Fruit fly (Drosophila melanogaster) whole organism, embryonic: ENCODE data around the gene stumps.

Source experiments
- ATbp ChIP-seq: fragments of 200-800 bp; sonication (Bioruptor generic); optimal IDR thresholded peaks from 2 replicates; lab custom pipeline; 2017; ENCODE audit warnings: missing biosample characterization, mild to moderate bottlenecking, missing genetic modification characterization, missing genetic modification reagents
- Aef1 ChIP-seq: fragments of 200-800 bp; sonication (Bioruptor generic); IDR thresholded peaks from 3 replicates; pipeline ENCODE4 v1.3.6; 2022; ENCODE audit warnings: missing biosample characterization, missing genetic modification characterization
- Atf-2 ChIP-seq: fragments of 200-800 bp; sonication (Bioruptor generic); optimal IDR thresholded peaks from 2 replicates; lab custom pipeline; 2016; ENCODE audit warnings: missing biosample characterization, missing genetic modification characterization
- CG10565 ChIP-seq: fragments of 200-800 bp; sonication (Bioruptor generic); optimal IDR thresholded peaks from 3 replicates; lab custom pipeline; 2016; ENCODE audit warnings: missing biosample characterization, mild to moderate bottlenecking, missing genetic modification characterization
- CG11696 ChIP-seq: fragments of 200-800 bp; sonication (Bioruptor generic); IDR thresholded peaks from 2 replicates; pipeline ENCODE4 v1.3.6; 2022; ENCODE audit warnings: missing biosample characterization, missing genetic modification characterization
- CG12071 ChIP-seq: fragments of 200-800 bp; sonication (Bioruptor generic); optimal IDR thresholded peaks from 3 replicates; lab custom pipeline; 2018; ENCODE audit warnings: missing biosample characterization, mild to moderate bottlenecking, missing genetic modification characterization
- CG1233 ChIP-seq: fragments of 200-800 bp; sonication (Bioruptor generic); optimal IDR thresholded peaks from 4 replicates; lab custom pipeline; 2018; ENCODE audit warnings: missing biosample characterization, mild to moderate bottlenecking, missing genetic modification characterization
- CG12391 ChIP-seq: fragments of 200-800 bp; sonication (Bioruptor generic); optimal IDR thresholded peaks from 3 replicates; lab custom pipeline; 2018; ENCODE audit warnings: missing biosample characterization, mild to moderate bottlenecking, missing genetic modification characterization, moderate library complexity
- CG14014 ChIP-seq: fragments of 200-800 bp; sonication (Bioruptor generic); IDR thresholded peaks from 2 replicates; pipeline ENCODE4 v1.3.6; 2022; ENCODE audit warnings: missing biosample characterization, missing genetic modification characterization
- CG15696 ChIP-seq: fragments of 200-800 bp; sonication (Bioruptor generic); optimal IDR thresholded peaks from 2 replicates; lab custom pipeline; 2019; ENCODE audit warnings: missing biosample characterization, mild to moderate bottlenecking, missing genetic modification characterization, moderate library complexity
- CG16863 ChIP-seq: fragments of 200-800 bp; sonication (Bioruptor generic); optimal IDR thresholded peaks from 3 replicates; lab custom pipeline; 2016; ENCODE audit warnings: missing biosample characterization, missing genetic modification characterization
- CG17328 ChIP-seq: fragments of 200-800 bp; sonication (Bioruptor generic); IDR thresholded peaks from 2 replicates; pipeline ENCODE4 v1.3.6; 2022; ENCODE audit warnings: missing biosample characterization, missing genetic modification characterization
- CG18262 ChIP-seq: fragments of 200-800 bp; optimal IDR thresholded peaks from 3 replicates; lab custom pipeline; 2019; ENCODE audit warnings: missing biosample characterization, mild to moderate bottlenecking, missing genetic modification characterization, moderate library complexity
- CG33557 ChIP-seq: fragments of 200-800 bp; sonication (Bioruptor generic); optimal IDR thresholded peaks from 2 replicates; lab custom pipeline; 2019; ENCODE audit warnings: missing biosample characterization, mild to moderate bottlenecking, missing genetic modification characterization, moderate library complexity
- CG3838 ChIP-seq: fragments of 200-800 bp; sonication (Bioruptor generic); optimal IDR thresholded peaks from 3 replicates; lab custom pipeline; 2016; ENCODE audit warnings: missing biosample characterization, missing genetic modification characterization
- CG4328 ChIP-seq: fragments of 200-800 bp; sonication (Bioruptor generic); optimal IDR thresholded peaks from 3 replicates; lab custom pipeline; 2017; ENCODE audit warnings: missing biosample characterization, missing genetic modification reagents, missing genetic modification characterization
- CG7357 ChIP-seq: fragments of 200-800 bp; sonication (Bioruptor generic); IDR thresholded peaks from 3 replicates; pipeline ENCODE4 v1.3.6; 2022; ENCODE audit warnings: missing biosample characterization, missing genetic modification characterization
- CG7839 ChIP-seq: fragments of 200-800 bp; sonication (Bioruptor generic); optimal IDR thresholded peaks from 3 replicates; lab custom pipeline; 2018; ENCODE audit warnings: missing biosample characterization, mild to moderate bottlenecking, missing genetic modification characterization, moderate library complexity
- CG8944 ChIP-seq: fragments of 200-800 bp; sonication (Bioruptor generic); optimal IDR thresholded peaks from 3 replicates; lab custom pipeline; 2016; ENCODE audit warnings: missing biosample characterization, missing genetic modification characterization
- CG9727 ChIP-seq: fragments of 200-800 bp; sonication (Bioruptor generic); optimal IDR thresholded peaks from 3 replicates; lab custom pipeline; 2017; ENCODE audit warnings: missing biosample characterization, mild to moderate bottlenecking, missing genetic modification characterization
- CG9797 ChIP-seq: fragments of 200-800 bp; sonication (Bioruptor generic); optimal IDR thresholded peaks from 3 replicates; lab custom pipeline; 2018; ENCODE audit warnings: missing biosample characterization, mild to moderate bottlenecking, missing genetic modification characterization
- CG9876 ChIP-seq: fragments of 200-800 bp; sonication (Bioruptor generic); optimal IDR thresholded peaks from 2 replicates; lab custom pipeline; 2016; ENCODE audit warnings: missing biosample characterization, missing genetic modification characterization
- CoRest ChIP-seq: fragments of 200-800 bp; sonication (Bioruptor generic); optimal IDR thresholded peaks from 3 replicates; lab custom pipeline; 2018; ENCODE audit warnings: missing biosample characterization, mild to moderate bottlenecking, missing genetic modification characterization, moderate library complexity
- Dip3 ChIP-seq: fragments of 200-800 bp; sonication (Bioruptor generic); optimal IDR thresholded peaks from 3 replicates; lab custom pipeline; 2016; ENCODE audit warnings: missing biosample characterization, missing genetic modification characterization
- HLH3B ChIP-seq: fragments of 200-800 bp; sonication (Bioruptor generic); IDR thresholded peaks from 2 replicates; pipeline ENCODE4 v1.3.6; 2022; ENCODE audit warnings: missing biosample characterization, missing genetic modification characterization
- HmgD ChIP-seq: fragments of 200-800 bp; sonication (Bioruptor generic); optimal IDR thresholded peaks from 3 replicates; lab custom pipeline; 2016; ENCODE audit warnings: missing biosample characterization, missing genetic modification characterization
- Hr51 ChIP-seq, 2 experiments: fragments of 200-800 bp; sonication (Bioruptor generic); optimal IDR thresholded peaks; 2 replicates in 1 of 2; 3 replicates in 1 of 2; lab custom pipeline; 2016 to 2018; ENCODE audit warnings: missing biosample characterization in 2 of 2, missing genetic modification characterization in 2 of 2, mild to moderate bottlenecking in 1 of 2, moderate library complexity in 1 of 2
- MTF-1 ChIP-seq: fragments of 200-800 bp; sonication (Bioruptor generic); optimal IDR thresholded peaks from 2 replicates; lab custom pipeline; 2018; ENCODE audit warnings: missing biosample characterization, mild to moderate bottlenecking, missing genetic modification characterization, borderline replicate concordance
- Oli ChIP-seq: fragments of 200-800 bp; sonication (Bioruptor generic); optimal IDR thresholded peaks from 2 replicates; lab custom pipeline; 2018; ENCODE audit warnings: missing biosample characterization, mild to moderate bottlenecking, missing genetic modification characterization, moderate library complexity
- PHDP ChIP-seq: fragments of 200-800 bp; sonication (Bioruptor generic); optimal IDR thresholded peaks from 3 replicates; lab custom pipeline; 2018; ENCODE audit warnings: missing biosample characterization, mild to moderate bottlenecking, missing genetic modification characterization, moderate library complexity
- Ptx1 ChIP-seq: fragments of 200-800 bp; sonication (Bioruptor generic); IDR thresholded peaks from 2 replicates; pipeline ENCODE4 v1.3.6; 2022; ENCODE audit warnings: missing biosample characterization, missing genetic modification characterization
- Sin3A ChIP-seq: fragments of >200 bp; optimal IDR thresholded peaks from 2 replicates; lab custom pipeline; 2018
- Sox100B ChIP-seq: fragments of 200-800 bp; sonication (Bioruptor generic); optimal IDR thresholded peaks from 3 replicates; lab custom pipeline; 2018; ENCODE audit warnings: missing biosample characterization, mild to moderate bottlenecking, missing genetic modification characterization
- Usf ChIP-seq: fragments of 200-800 bp; sonication (Bioruptor generic); optimal IDR thresholded peaks from 2 replicates; lab custom pipeline; 2017; ENCODE audit warnings: missing genotype, missing biosample characterization, missing genetic modification characterization
- al ChIP-seq: fragments of 200-800 bp; sonication (Bioruptor generic); IDR thresholded peaks from 2 replicates; pipeline ENCODE4 v1.3.6; 2022; ENCODE audit warnings: missing biosample characterization, missing genetic modification characterization
- chif ChIP-seq, 2 experiments: fragments of 200-800 bp; sonication (Bioruptor generic); optimal IDR thresholded peaks; 3 replicates each; lab custom pipeline; 2016; ENCODE audit warnings: missing biosample characterization in 2 of 2, missing genetic modification characterization in 2 of 2
- ems ChIP-seq: fragments of 200-800 bp; sonication (Bioruptor generic); optimal IDR thresholded peaks from 3 replicates; lab custom pipeline; 2016; ENCODE audit warnings: missing biosample characterization, missing genetic modification characterization
- fd96Cb ChIP-seq: fragments of 200-800 bp; sonication (Bioruptor generic); optimal IDR thresholded peaks from 2 replicates; lab custom pipeline; 2018; ENCODE audit warnings: missing biosample characterization, mild to moderate bottlenecking, missing genetic modification characterization, moderate library complexity
- hkb ChIP-seq, 2 experiments: fragments of 200-800 bp in 1 of 2; fragments of >200 bp in 1 of 2; sonication (Bioruptor generic) in 1 of 2; IDR thresholded peaks in 1 of 2; optimal IDR thresholded peaks in 1 of 2; 2 replicates each; pipeline versions ENCODE4 v1.3.6 to Lab custom; 2017 to 2022; ENCODE audit warnings: missing biosample characterization in 1 of 2, missing genetic modification characterization in 1 of 2
- jing ChIP-seq: fragments of 200-800 bp; sonication (Bioruptor generic); optimal IDR thresholded peaks from 2 replicates; lab custom pipeline; 2018; ENCODE audit warnings: missing biosample characterization, mild to moderate bottlenecking, missing genetic modification characterization
- jumu ChIP-seq: fragments of 200-800 bp; sonication (Bioruptor generic); optimal IDR thresholded peaks from 3 replicates; lab custom pipeline; 2016; ENCODE audit warnings: missing biosample characterization, missing genetic modification characterization
- nau ChIP-seq: fragments of 200-800 bp; sonication (Bioruptor generic); optimal IDR thresholded peaks from 3 replicates; lab custom pipeline; 2017; ENCODE audit warnings: missing biosample characterization, mild to moderate bottlenecking, missing genetic modification characterization, missing genetic modification reagents
- prd ChIP-seq, 3 experiments: fragments of >200 bp in 2 of 3; fragments of 200-800 bp in 1 of 3; sonication (Bioruptor generic) in 1 of 3; optimal IDR thresholded peaks in 2 of 3; IDR thresholded peaks in 1 of 3; 2 replicates in 2 of 3; 3 replicates in 1 of 3; pipeline versions ENCODE4 v1.3.6 to Lab custom; 2017 to 2022; ENCODE audit warnings: missing biosample characterization in 1 of 3, missing genetic modification characterization in 1 of 3
- pzg ChIP-seq: fragments of 200-800 bp; sonication (Bioruptor generic); optimal IDR thresholded peaks from 3 replicates; lab custom pipeline; 2018; ENCODE audit warnings: missing biosample characterization, mild to moderate bottlenecking, missing genetic modification characterization, moderate library complexity
- rib ChIP-seq: fragments of 200-800 bp; sonication (Bioruptor generic); IDR thresholded peaks from 2 replicates; pipeline ENCODE4 v1.3.6; 2022; ENCODE audit warnings: missing biosample characterization, missing genetic modification characterization
- sens ChIP-seq: fragments of 200-800 bp; sonication (Bioruptor generic); peaks from one replicate; lab custom pipeline; 2016; ENCODE audit warnings: missing biosample characterization, missing genetic modification characterization
- sug ChIP-seq: fragments of 200-800 bp; optimal IDR thresholded peaks from 2 replicates; lab custom pipeline; 2019; ENCODE audit warnings: missing biosample characterization, mild to moderate bottlenecking, missing genetic modification characterization, moderate library complexity
- tgo ChIP-seq: fragments of 200-800 bp; sonication (Bioruptor generic); IDR thresholded peaks from 3 replicates; pipeline ENCODE4 v1.3.6; 2022; ENCODE audit warnings: missing biosample characterization, missing genetic modification characterization
- trem ChIP-seq: fragments of 200-800 bp; optimal IDR thresholded peaks from 3 replicates; lab custom pipeline; 2019; ENCODE audit warnings: missing biosample characterization, mild to moderate bottlenecking, missing genetic modification characterization, moderate library complexity
- unpg ChIP-seq: fragments of 200-800 bp; sonication (Bioruptor generic); optimal IDR thresholded peaks from 3 replicates; lab custom pipeline; 2018; ENCODE audit warnings: missing biosample characterization, mild to moderate bottlenecking, missing genetic modification characterization, moderate library complexity

The stumps gene

dm6 chr3R:14597935-14598424 is 21.0 kb downstream of the stumps start (continued):
- TF ChIP-seq CG18262 (tag; lab: Kevin White, UChicago) (peak; percentile 73), PHDP (tag; lab: Kevin White, UChicago) (peak; percentile 33), Ptx1 (GFP tag; lab: Robert Waterston, UW) (peak; percentile 49), Sox100B (GFP tag; lab: Kevin White, UChicago) (peak; percentile 50), nau (GFP tag; lab: Kevin White, UChicago) (peak; percentile 5), CG12391 (tag; lab: Kevin White, UChicago) (peak; percentile 50), Oli (peak; percentile 53), ems (GFP tag; lab: Kevin White, UChicago) (no peak), ATbp (GFP tag; lab: Kevin White, UChicago) (peak; percentile 38), hkb (optimal IDR thresholded peaks at IDR 0.05; lab: Kevin White, UChicago) (no peak), hkb (GFP tag; IDR thresholded peaks at IDR 0.05; lab: Robert Waterston, UW) (0 out of 2 replicates have a peak, but pooled peaks have one; percentile 25), chif (GFP tag; optimal IDR thresholded peaks at IDR 0.05; lab: Kevin White, UChicago) (peak in 1 of 2 experiments; percentile 18), CG10565 (GFP tag; lab: Kevin White, UChicago) (no peak), rib (no peak), MTF-1 (GFP tag; lab: Kevin White, UChicago) (no peak), jing (GFP tag; lab: Kevin White, UChicago) (no peak), unpg (peak; percentile 61), HLH3B (GFP tag; lab: Robert Waterston, UW) (peak; percentile 37; the same call in 1 of the 2 replicates), CG12071 (GFP tag; lab: Kevin White, UChicago) (no peak), Dip3 (GFP tag; lab: Kevin White, UChicago) (no peak), CG11696 (GFP tag; lab: Robert Waterston, UW) (no peak), CG7357 (no peak), pzg (GFP tag; lab: Kevin White, UChicago) (no peak), fd96Cb (tag; lab: Kevin White, UChicago) (peak; percentile 38), CG16863 (GFP tag; lab: Kevin White, UChicago) (no peak), CG15696 (tag; lab: Kevin White, UChicago) (peak; percentile 0), tgo (peak; percentile 19; the same call in 1 of the 3 replicates), CG8944 (GFP tag; lab: Kevin White, UChicago) (no peak), sens (GFP tag; lab: Kevin White, UChicago) (peak; percentile 89), al (no peak), Aef1 (no peak), jumu (GFP tag; lab: Kevin White, UChicago) (no peak), CG9876 (GFP tag; lab: Kevin White, UChicago) (no peak), trem (tag; lab: Kevin White, UChicago) (peak; percentile 21), CG14014 (no peak), CG9727 (GFP tag; lab: Kevin White, UChicago) (peak; percentile 52), Atf-2 (GFP tag; lab: Kevin White, UChicago) (no peak), CG33557 (GFP tag; lab: Kevin White, UChicago) (peak; percentile 6), CG1233 (peak; percentile 1), sug (tag; lab: Kevin White, UChicago) (no peak), CG17328 (GFP tag; lab: Robert Waterston, UW) (peak; percentile 24; the same call in 1 of the 2 replicates), CG9797 (GFP tag; lab: Kevin White, UChicago) (no peak), CoRest (tag; lab: Kevin White, UChicago) (peak; percentile 42), CG7839 (peak; percentile 49), HmgD (GFP tag; lab: Kevin White, UChicago) (no peak), CG4328 (no peak), Usf (GFP tag; lab: Kevin White, UChicago) (no peak), Hr51 (GFP tag; optimal IDR thresholded peaks at IDR 0.05; lab: Kevin White, UChicago) (peak in 1 of 2 experiments; percentile 53), CG3838 (no peak), Sin3A (lab: Kevin White, UChicago) (no peak), prd (optimal IDR thresholded peaks at IDR 0.05; lab: Kevin White, UChicago) (no peak), prd (GFP tag; IDR thresholded peaks at IDR 0.05; lab: Robert Waterston, UW) (peak; percentile 4; the same call in 1 of the 3 replicates)
